Fruit fly (Drosophila melanogaster): Measurements from ENCODE around the gene TwdlZ.

TwdlZ gene

DNA sequence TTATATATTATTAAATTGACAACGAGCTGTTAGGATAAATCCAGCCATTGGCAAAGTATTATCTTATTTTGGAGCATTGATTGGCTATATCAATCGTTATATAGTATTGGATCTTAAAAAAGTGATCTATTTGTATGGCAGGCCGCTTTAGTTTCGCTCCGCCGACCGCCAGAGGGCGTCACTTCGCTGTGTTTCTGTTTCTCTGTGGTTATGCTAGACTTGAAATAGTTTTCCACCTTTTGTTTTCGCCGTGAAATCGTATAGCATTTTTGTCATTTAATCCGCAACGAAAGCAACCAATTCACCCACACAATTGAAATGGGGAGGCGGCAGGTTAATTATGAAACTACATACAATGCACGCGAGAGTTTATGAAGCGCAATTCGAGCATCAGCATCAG, 8.8 kb downstream of the TwdlZ start (continued):
- TF ChIP-seq Xrp1 (GFP tag; IDR thresholded peaks at IDR 0.05) (0 out of 2 replicates have a peak, but pooled peaks have one; percentile 14), grn (GFP tag; optimal IDR thresholded peaks at IDR 0.05) (no peak), Atf-2 (GFP tag; optimal IDR thresholded peaks at IDR 0.05) (no peak), CG5180 (GFP tag; optimal IDR thresholded peaks at IDR 0.05) (no peak), Hand (GFP tag; optimal IDR thresholded peaks at IDR 0.05) (no peak), HmgZ (tag; optimal IDR thresholded peaks at IDR 0.05) (no peak), lmd (GFP tag; IDR thresholded peaks at IDR 0.05) (no peak), dati (GFP tag; IDR thresholded peaks at IDR 0.05) (no peak), Deaf1 (tag; optimal IDR thresholded peaks at IDR 0.05) (no peak), CG3847 (GFP tag; IDR thresholded peaks at IDR 0.05) (no peak), wek (GFP tag; optimal IDR thresholded peaks at IDR 0.05) (no peak), MTF-1 (GFP tag; optimal IDR thresholded peaks at IDR 0.05; ENCODE audit: borderline replicate concordance) (no peak), twi (tag; optimal IDR thresholded peaks at IDR 0.05) (no peak), dimm (GFP tag; IDR thresholded peaks at IDR 0.05) (no peak), Rx (GFP tag; IDR thresholded peaks at IDR 0.05) (no peak), ara (GFP tag; IDR thresholded peaks at IDR 0.05) (no peak), gfzf (GFP tag; optimal IDR thresholded peaks at IDR 0.05) (no peak), CG1529 (GFP tag; optimal IDR thresholded peaks at IDR 0.05) (peak; percentile 13), CG16813 (GFP tag; IDR thresholded peaks at IDR 0.05; ENCODE audit: partially characterized antibody) (no peak), CG34224 (GFP tag; IDR thresholded peaks at IDR 0.05; ENCODE audit: partially characterized antibody) (no peak), pb (GFP tag; optimal IDR thresholded peaks at IDR 0.05) (no peak), dan (GFP tag; IDR thresholded peaks at IDR 0.05) (no peak), CG32532 (GFP tag; IDR thresholded peaks at IDR 0.05) (peak; percentile 26; the same call in 1 of the 2 replicates), crc (GFP tag; optimal IDR thresholded peaks at IDR 0.05) (no peak), ci (GFP tag; IDR thresholded peaks at IDR 0.05) (peak; percentile 64; the same call in 1 of the 3 replicates), danr (GFP tag; IDR thresholded peaks at IDR 0.05) (no peak), salm (tag; optimal IDR thresholded peaks at IDR 0.05) (no peak), hth (optimal IDR thresholded peaks at IDR 0.05) (no peak), ro (GFP tag; IDR thresholded peaks at IDR 0.05) (no peak), Ravus (GFP tag; IDR thresholded peaks at IDR 0.05) (no peak), CG7963 (GFP tag; IDR thresholded peaks at IDR 0.05; ENCODE audit: partially characterized antibody) (no peak), unpg (GFP tag; optimal IDR thresholded peaks at IDR 0.05) (no peak), sens-2 (GFP tag; IDR thresholded peaks at IDR 0.05) (no peak), ab (GFP tag; optimal IDR thresholded peaks at IDR 0.05) (no peak), ken (GFP tag; IDR thresholded peaks at IDR 0.05) (no peak), en (GFP tag; optimal IDR thresholded peaks at IDR 0.05) (no peak), CG4282 (GFP tag; optimal IDR thresholded peaks at IDR 0.05) (no peak), E2f2 (GFP tag; IDR thresholded peaks at IDR 0.05) (no peak), CG17359 (tag; optimal IDR thresholded peaks at IDR 0.05) (peak; percentile 11), tup (GFP tag; optimal IDR thresholded peaks at IDR 0.05) (no peak), CG11696 (GFP tag; IDR thresholded peaks at IDR 0.05) (no peak), Neu2 (GFP tag; optimal IDR thresholded peaks at IDR 0.05; ENCODE audit: borderline replicate concordance) (no peak), hkb (optimal IDR thresholded peaks at IDR 0.05) (no peak), hkb (GFP tag; IDR thresholded peaks at IDR 0.05) (0 out of 2 replicates have a peak, but pooled peaks have one; percentile 25), chinmo (GFP tag; IDR thresholded peaks at IDR 0.05; ENCODE audit: partially characterized antibody) (no peak), emc (GFP tag; optimal IDR thresholded peaks at IDR 0.05) (no peak), CG1647 (GFP tag; optimal IDR thresholded peaks at IDR 0.05) (no peak), CG13287 (GFP tag; IDR thresholded peaks at IDR 0.05; ENCODE audit: partially characterized antibody) (no peak), CG33557 (GFP tag; optimal IDR thresholded peaks at IDR 0.05) (no peak), CG3995 (GFP tag; optimal IDR thresholded peaks at IDR 0.05) (no peak), ems (GFP tag; optimal IDR thresholded peaks at IDR 0.05) (no peak), Ets65A (GFP tag) (peak; percentile 3), CkIIα-i1 (GFP tag; IDR thresholded peaks at IDR 0.05) (no peak)

Measured in whole organism, embryonic.